Fruit fly (Drosophila melanogaster) whole organism, larva: ENCODE data around the gene Irk3.
A peak's percentile ranks its signal among the peaks of the same experiment; 100 is the strongest.

Experiments
- noc ChIP-seq: fragments of 200-800 bp; sonication (Bioruptor generic); optimal IDR thresholded peaks from 3 replicates; lab custom pipeline; 2019; ENCODE audit warnings: missing biosample characterization, mild to moderate bottlenecking, missing genetic modification characterization, moderate library complexity

Gene Irk3

DNA sequence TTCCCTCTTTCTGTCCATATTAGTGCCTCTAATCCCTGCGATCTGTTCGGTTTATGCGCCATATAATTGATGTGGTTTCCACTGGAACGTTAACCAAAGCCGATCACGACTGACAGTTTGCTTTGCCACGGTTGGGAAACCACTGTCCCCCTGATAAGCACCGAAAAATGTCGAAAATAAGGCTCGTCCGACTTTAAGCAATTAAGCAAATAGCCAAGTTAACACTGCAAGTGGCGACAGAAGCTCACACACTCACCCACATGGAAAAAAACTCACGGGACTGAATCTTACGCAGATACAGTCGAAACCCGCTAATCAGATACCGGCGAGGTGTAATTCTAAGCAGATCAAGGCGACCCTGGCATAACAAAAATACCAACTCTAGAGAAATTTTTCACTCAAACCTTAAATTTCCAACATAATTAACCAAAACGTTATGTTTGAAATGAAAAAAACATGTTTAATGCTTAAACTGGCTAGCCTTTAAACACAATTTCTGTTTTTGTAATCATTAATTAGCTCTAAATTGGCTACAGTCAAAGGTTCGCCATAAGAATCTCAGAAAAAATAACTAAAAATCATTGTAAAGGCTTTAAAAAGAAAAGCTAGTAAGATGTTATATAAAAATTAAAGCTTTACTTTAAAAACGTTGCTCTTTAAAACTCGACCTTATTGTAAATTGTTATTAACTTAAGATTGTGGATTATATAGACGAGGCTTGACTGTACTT is 35.5 kb downstream of the Irk3 start:
- TF ChIP-seq noc (tag; lab: Kevin White, UChicago), result peak; percentile 76

DNA sequence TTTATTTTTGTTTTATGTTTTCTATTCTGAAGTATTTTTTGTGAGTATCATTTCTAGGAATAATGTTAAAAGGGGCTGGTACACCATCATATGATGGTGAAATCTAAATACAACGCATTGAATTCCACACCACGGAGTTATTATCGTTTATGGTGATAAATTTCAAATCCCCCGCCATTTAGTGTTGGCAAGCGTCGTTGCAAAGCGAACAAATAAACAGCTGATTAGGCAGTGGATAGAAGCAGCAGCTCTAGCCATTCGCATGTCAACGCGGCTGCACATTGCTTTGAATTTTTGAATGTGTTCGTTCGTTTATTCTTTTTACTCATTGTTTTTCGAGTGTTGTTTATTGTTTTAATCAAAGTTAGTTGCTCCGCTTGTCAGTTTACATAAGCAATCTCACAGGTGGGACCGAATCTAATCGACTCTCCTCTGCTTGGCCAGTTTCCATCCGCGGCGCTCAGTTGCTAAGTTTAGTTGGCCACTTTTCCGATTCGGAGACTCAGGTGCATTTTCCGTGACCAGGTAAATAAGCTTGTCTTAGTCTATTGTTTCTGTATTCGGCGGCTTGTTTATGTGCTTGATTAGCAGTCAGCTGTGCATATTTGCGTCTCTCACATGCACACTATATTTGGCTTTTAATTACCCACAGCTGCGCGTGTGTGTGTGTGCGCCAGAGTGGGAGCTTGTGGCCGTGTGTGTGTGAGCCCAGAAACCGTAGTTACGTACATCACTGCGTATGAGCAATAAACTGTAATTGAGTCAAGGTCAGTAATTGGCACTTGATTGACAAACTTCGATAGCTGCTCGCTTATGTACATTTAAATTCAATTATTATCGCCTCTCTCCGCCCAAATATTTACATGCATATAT is 36.4 kb downstream of the Irk3 start, which contains the start of the genes Mst36Fa and CG31751:
Mst36Fa (minus strand) TSS at position 51 of the 873 bp plus-strand sequence.
CG31751 (plus strand) TSS at position 274 of the 873 bp plus-strand sequence.
- peak; percentile 76 for TF ChIP-seq noc (tag; lab: Kevin White, UChicago)

DNA sequence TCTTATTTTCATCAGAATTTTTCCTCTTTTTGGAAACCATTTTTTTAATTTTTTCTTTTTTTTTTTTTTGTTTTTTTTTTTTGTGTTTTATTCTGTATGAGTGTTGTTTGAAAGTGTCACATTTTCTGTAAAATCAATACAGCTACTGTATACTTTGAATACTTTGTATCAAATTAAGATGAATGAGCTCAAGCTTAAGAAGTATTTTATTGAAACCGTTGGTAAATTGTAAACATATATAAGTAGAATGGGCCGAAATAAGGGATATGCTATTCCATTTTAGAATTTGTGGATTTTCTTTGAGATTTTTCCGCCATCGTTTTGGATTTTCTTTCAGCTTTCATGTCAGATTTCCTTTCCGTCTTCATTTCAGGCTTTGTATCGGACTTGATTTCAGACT is 38.6 kb downstream of the Irk3 start, which contains the start of gene Mst36Fb:
Mst36Fb (minus strand) TSS at position 101 of the 400 bp plus-strand sequence.
- TF ChIP-seq noc (tag; lab: Kevin White, UChicago), result no peak

dm6 chr2L:18673185-18673584 is 40.4 kb downstream of the Irk3 start, which contains the start of gene CG43339:
TSS of gene CG43339 (minus strand) at chr2L:18673285.
- no peak for TF ChIP-seq noc (tag; lab: Kevin White, UChicago)

- TF ChIP-seq noc (tag; lab: Kevin White, UChicago), result no peak
These were observed 42.4 kb downstream of the Irk3 start, which contains the start of gene CG43338 for dm6 chr2L:18671146-18671545. TSS of gene CG43338 (minus strand) at chr2L:18671246.

DNA sequence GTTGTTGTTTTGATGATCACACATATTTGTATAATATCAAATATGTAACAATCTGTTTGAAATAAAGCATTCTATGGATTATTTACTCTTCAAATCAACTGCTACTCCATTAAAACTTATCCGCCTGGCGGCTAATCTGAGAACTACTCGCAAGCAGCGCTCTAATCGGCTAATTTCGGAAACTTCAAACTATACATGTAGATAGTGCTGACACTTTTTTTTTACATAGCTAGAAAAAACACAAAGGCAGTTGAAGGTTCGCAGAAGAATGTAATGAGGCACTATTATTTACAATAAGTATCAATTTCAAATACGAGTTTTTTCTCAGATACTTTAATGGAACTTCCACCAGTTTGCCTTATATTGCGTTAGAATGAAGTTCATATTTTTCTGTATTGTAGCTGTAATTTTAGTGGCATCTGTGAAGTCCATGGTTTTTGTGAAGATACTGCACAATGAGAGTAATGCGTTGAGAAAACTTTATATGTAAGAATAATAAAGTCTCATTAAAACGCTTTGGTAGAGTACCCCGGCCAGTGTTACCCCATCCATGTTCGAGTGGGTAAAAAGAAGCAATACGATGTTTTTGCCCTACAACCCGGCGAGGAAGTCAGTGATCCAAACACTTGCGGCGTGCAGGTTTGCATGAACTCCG is 47.5 kb downstream of the Irk3 start:
- no peak for TF ChIP-seq noc (tag; lab: Kevin White, UChicago)

dm6 chr2L:18664707-18665550 is 48.6 kb downstream of the Irk3 start:
- no peak for TF ChIP-seq noc (tag; lab: Kevin White, UChicago)

DNA sequence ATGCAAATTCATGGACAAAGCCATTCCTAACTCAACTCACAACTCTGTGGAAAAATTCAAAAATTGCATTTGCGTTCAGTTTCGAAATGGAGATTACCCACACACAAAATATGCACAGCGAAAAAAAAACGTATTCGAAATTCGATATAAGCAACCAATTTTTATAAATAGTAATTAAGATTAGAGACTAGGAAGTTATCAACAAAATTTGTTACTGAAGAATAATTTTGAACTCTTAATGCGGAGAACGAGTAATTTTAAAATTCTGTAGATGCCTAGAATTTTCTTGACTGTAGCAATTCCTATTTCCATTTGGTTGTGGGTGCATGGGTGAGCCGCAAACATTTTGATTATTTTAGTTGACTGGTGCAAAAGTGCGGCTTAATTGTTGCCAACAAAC is 50.2 kb downstream of the Irk3 start:
- no peak for TF ChIP-seq noc (tag; lab: Kevin White, UChicago)
